Worm (Caenorhabditis elegans): ENCODE results near the gene dhs-12.

Gene dhs-12

ce11 chrIV:10174328-10174727, 32.1 kb downstream of the dhs-12 start, which contains the start of gene pxf-1:
pxf-1 (minus strand) TSS chrIV:10174341.
- TF ChIP-seq hlh-1 (tag; optimal IDR thresholded peaks at IDR 0.05) (no peak), ces-1 (GFP tag; optimal IDR thresholded peaks at IDR 0.05) (peak; percentile 59)

DNA sequence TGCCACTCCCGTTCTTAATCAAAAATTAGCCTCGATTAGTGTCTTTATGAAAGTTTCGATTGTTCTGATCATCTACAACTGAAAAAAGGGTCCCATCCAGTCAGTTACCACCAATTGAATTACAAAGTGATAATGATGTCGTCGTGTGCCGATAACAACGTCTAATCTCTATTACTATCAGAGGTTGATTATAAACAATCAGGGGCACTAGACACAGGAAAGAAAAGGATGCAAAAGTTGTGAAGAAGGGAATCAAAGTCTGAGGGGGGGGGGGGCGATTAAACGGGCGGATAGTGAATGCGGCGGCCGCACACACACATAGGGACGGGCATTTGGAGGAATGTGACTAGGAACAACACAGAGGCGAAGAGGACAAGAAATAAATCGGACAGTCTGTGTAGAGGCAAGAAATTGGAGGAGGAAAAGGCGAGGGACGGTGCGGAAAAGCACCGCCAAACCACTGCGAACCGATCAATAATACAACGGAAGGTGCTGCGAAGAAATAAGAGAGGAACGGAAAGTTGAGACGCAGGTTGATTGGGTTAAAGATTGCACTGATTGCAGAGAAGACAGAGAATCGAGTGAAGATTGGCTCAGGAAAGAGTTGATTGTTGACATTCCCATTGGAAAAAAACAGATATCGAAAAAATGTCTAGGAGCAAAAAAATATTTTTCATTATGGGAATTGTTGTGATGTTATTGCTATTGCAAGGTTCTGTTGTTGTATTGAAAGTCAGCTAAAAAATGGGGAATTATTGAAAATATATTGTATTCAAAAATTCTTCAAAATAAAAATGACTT, 32.9 kb downstream of the dhs-12 start:
- peak; percentile 63 for TF ChIP-seq drap-1 (GFP tag; optimal IDR thresholded peaks at IDR 0.05)
- TF ChIP-seq cnd-1 (tag; optimal IDR thresholded peaks at IDR 0.05), result peak; percentile 20
- TF ChIP-seq mls-2 (tag; optimal IDR thresholded peaks at IDR 0.05), result peak; percentile 51
- no peak for TF ChIP-seq mep-1 (tag; optimal IDR thresholded peaks at IDR 0.05)
- peak; percentile 14 for TF ChIP-seq sptf-1 (tag; optimal IDR thresholded peaks at IDR 0.05)
- TF ChIP-seq lsy-2 (tag; optimal IDR thresholded peaks at IDR 0.05), result no peak
- peak; percentile 60 for TF ChIP-seq M03D4.4 (tag; optimal IDR thresholded peaks at IDR 0.05)
- TF ChIP-seq pha-4 (tag; optimal IDR thresholded peaks at IDR 0.05), result peak; percentile 13
- TF ChIP-seq ham-2 (GFP tag; optimal IDR thresholded peaks at IDR 0.05), result peak; percentile 22
- TF ChIP-seq unc-120 (tag; optimal IDR thresholded peaks at IDR 0.05; ENCODE audit: poor library complexity, severe bottlenecking), result peak; percentile 9

ce11 chrIV:10176252-10176730, 34.0 kb downstream of the dhs-12 start, which contains the start of gene rack-1:
rack-1 (plus strand) TSS chrIV:10176680.
- no peak for TF ChIP-seq snpc-4 (tag; optimal IDR thresholded peaks at IDR 0.05)
- TF ChIP-seq unc-62 (GFP tag; optimal IDR thresholded peaks at IDR 0.05), result peak; percentile 4
- peak; percentile 59 for TF ChIP-seq lsy-2 (tag; optimal IDR thresholded peaks at IDR 0.05)
- no peak for TF ChIP-seq cnd-1 (tag; optimal IDR thresholded peaks at IDR 0.05)
- TF ChIP-seq lin-13 (tag; optimal IDR thresholded peaks at IDR 0.05), result no peak
- no peak for TF ChIP-seq tbx-8 (GFP tag; optimal IDR thresholded peaks at IDR 0.05)
- TF ChIP-seq ztf-11 (tag; optimal IDR thresholded peaks at IDR 0.05), result no peak
- TF ChIP-seq M03D4.4 (tag; optimal IDR thresholded peaks at IDR 0.05), result no peak
- TF ChIP-seq ceh-39 (tag; optimal IDR thresholded peaks at IDR 0.05), result peak; percentile 27
- TF ChIP-seq elt-1 (tag; optimal IDR thresholded peaks at IDR 0.05; ENCODE audit: borderline replicate concordance, insufficient read depth), result no peak
- TF ChIP-seq drap-1 (GFP tag; optimal IDR thresholded peaks at IDR 0.05), result no peak
- TF ChIP-seq ces-1 (GFP tag; optimal IDR thresholded peaks at IDR 0.05), result peak; percentile 83
- TF ChIP-seq blmp-1 (tag; optimal IDR thresholded peaks at IDR 0.05), result no peak
- no peak for TF ChIP-seq lin-32 (GFP tag; optimal IDR thresholded peaks at IDR 0.05)
- no peak for TF ChIP-seq unc-39 (tag; optimal IDR thresholded peaks at IDR 0.05)
- no peak for TF ChIP-seq ceh-83 (GFP tag; optimal IDR thresholded peaks at IDR 0.05)
- no peak for TF ChIP-seq flh-1 (GFP tag; optimal IDR thresholded peaks at IDR 0.05)
- no peak for TF ChIP-seq mab-5 (tag; optimal IDR thresholded peaks at IDR 0.05)
- no peak for TF ChIP-seq elt-3 (tag; optimal IDR thresholded peaks at IDR 0.05)
- no peak for TF ChIP-seq sptf-1 (tag; optimal IDR thresholded peaks at IDR 0.05)
- TF ChIP-seq bed-3 (GFP tag; optimal IDR thresholded peaks at IDR 0.05), result no peak
- no peak for TF ChIP-seq ceh-43 (GFP tag; optimal IDR thresholded peaks at IDR 0.05)
- no peak for TF ChIP-seq unc-120 (tag; optimal IDR thresholded peaks at IDR 0.05; ENCODE audit: poor library complexity, severe bottlenecking)
- no peak for TF ChIP-seq zip-8 (tag; optimal IDR thresholded peaks at IDR 0.05)
- no peak for TF ChIP-seq hlh-1 (tag; optimal IDR thresholded peaks at IDR 0.05)
- TF ChIP-seq pha-4 (tag; optimal IDR thresholded peaks at IDR 0.05), result peak; percentile 48
- no peak for TF ChIP-seq nhr-2 (tag; optimal IDR thresholded peaks at IDR 0.05)
- TF ChIP-seq mep-1 (tag; optimal IDR thresholded peaks at IDR 0.05), result peak; percentile 64
- TF ChIP-seq nhr-12 (tag; optimal IDR thresholded peaks at IDR 0.05), result no peak
- TF ChIP-seq nhr-76 (tag; optimal IDR thresholded peaks at IDR 0.05), result no peak
- peak; percentile 33 for TF ChIP-seq nhr-237 (tag; optimal IDR thresholded peaks at IDR 0.05)
- no peak for TF ChIP-seq ham-2 (GFP tag; optimal IDR thresholded peaks at IDR 0.05)
- TF ChIP-seq sem-2 (GFP tag; optimal IDR thresholded peaks at IDR 0.05), result no peak
- no peak for TF ChIP-seq mls-2 (tag; optimal IDR thresholded peaks at IDR 0.05)
- no peak for TF ChIP-seq nhr-28 (tag; optimal IDR thresholded peaks at IDR 0.05)

All from whole organism, mixed stage, embryonic.